Worm (Caenorhabditis elegans) whole organism, young adult: Measurements from ENCODE around the gene evl-14.

ENCODE experiments used
- ama-1 ChIP-seq, 3 experiments: fragments of 150-350 bp in 1 of 3; sonication (generic microtip) in 2 of 3; optimal IDR thresholded peaks; 2 replicates each; lab custom pipeline; 2014 to 2018; ENCODE audit warnings: missing biosample characterization in 2 of 3, missing genetic modification characterization in 2 of 3, missing genetic modification reagents in 2 of 3
- dpl-1 ChIP-seq: fragments of 150-350 bp; optimal IDR thresholded peaks from 2 replicates; lab custom pipeline; 2014; ENCODE audit warnings: missing biosample characterization, missing genetic modification reagents, missing genetic modification characterization
- nhr-90 ChIP-seq: sonication (generic microtip); optimal IDR thresholded peaks from 2 replicates; lab custom pipeline; 2016; ENCODE audit warnings: missing genotype, mild to moderate bottlenecking, missing genetic modification characterization, missing compliant biosample characterization
- sptf-2 ChIP-seq: fragments of 200-800 bp; sonication (Bioruptor generic); optimal IDR thresholded peaks from 2 replicates; lab custom pipeline; 2018; ENCODE audit warnings: mild to moderate bottlenecking, missing genetic modification characterization, missing compliant biosample characterization
- unc-130 ChIP-seq: sonication (generic microtip); optimal IDR thresholded peaks from 2 replicates; lab custom pipeline; 2016; ENCODE audit warnings: missing genetic modification reagents, missing genetic modification characterization, missing compliant biosample characterization
- ztf-28 ChIP-seq: fragments of 200-800 bp; sonication (Bioruptor generic); IDR thresholded peaks from 2 replicates; pipeline ENCODE4 v1.3.6; 2022; ENCODE audit warnings: missing genetic modification reagents, missing genetic modification characterization, missing compliant biosample characterization

DNA sequence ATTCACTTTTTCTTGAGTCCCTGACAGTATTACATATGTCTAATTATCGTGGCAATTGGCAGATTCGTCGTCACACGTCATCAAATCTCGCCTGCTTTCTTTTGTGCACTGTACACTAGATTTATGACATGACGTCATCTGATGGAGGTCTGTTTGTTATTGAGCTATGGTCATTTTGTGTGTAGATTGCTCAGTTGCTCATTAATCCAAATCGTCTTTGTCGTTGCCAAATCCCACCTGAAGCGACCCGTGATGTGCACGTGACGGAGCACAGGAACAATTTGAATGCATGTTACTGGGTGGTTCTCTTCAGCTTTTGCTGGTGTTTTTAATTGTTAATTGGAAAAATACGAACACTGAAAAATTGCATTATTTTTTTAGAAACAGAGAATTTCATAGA lies 40.1 kb downstream of the evl-14 start:
- TF ChIP-seq unc-130 (GFP tag; lab: Kevin White, UChicago) (no peak), ztf-28 (no peak), dpl-1 (no peak), sptf-2 (GFP tag; lab: Kevin White, UChicago) (no peak), nhr-90 (tag; lab: Kevin White, UChicago) (no peak), ama-1 (optimal IDR thresholded peaks at IDR 0.05; lab: Kevin White, UChicago) (no peak), ama-1 (GFP tag; optimal IDR thresholded peaks at IDR 0.05; lab: Kevin White, UChicago) (no peak)
